Fruit fly (Drosophila melanogaster): ENCODE data around the gene Epg5.

dm6 chr3R:18731241-18731640, 27.4 kb downstream of the Epg5 start:
- TF ChIP-seq CG11902 (GFP tag; optimal IDR thresholded peaks at IDR 0.05) (no peak), OdsH (GFP tag; optimal IDR thresholded peaks at IDR 0.05) (no peak), Eip93F (GFP tag; optimal IDR thresholded peaks at IDR 0.05) (no peak), Gug (GFP tag; IDR thresholded peaks at IDR 0.05) (no peak), Hr39 (GFP tag; optimal IDR thresholded peaks at IDR 0.05) (no peak), CG10669 (GFP tag; optimal IDR thresholded peaks at IDR 0.05) (no peak), vri (GFP tag; optimal IDR thresholded peaks at IDR 0.05) (no peak)
